Worm (Caenorhabditis elegans) whole organism, early embryonic: ENCODE measurements around the gene F08D12.15.

Experiments used
- B0310.2 ChIP-seq: sonication (generic microtip); optimal IDR thresholded peaks from 2 replicates; lab custom pipeline; 2016; ENCODE audit warnings: mild to moderate bottlenecking, missing genetic modification characterization, missing compliant biosample characterization
- F13C5.2 ChIP-seq: sonication (generic microtip); optimal IDR thresholded peaks from 2 replicates; lab custom pipeline; 2017; ENCODE audit warnings: mild to moderate bottlenecking, missing genetic modification characterization, inconsistent platforms, missing compliant biosample characterization
- aly-1 ChIP-seq: sonication (generic microtip); optimal IDR thresholded peaks from 2 replicates; lab custom pipeline; 2016; ENCODE audit warnings: missing genetic modification characterization, missing compliant biosample characterization
- ama-1 ChIP-seq: fragments of 150-350 bp; optimal IDR thresholded peaks from 2 replicates; lab custom pipeline; 2014
- ceh-13 ChIP-seq: fragments of 200-800 bp; sonication (Bioruptor generic); optimal IDR thresholded peaks from 2 replicates; lab custom pipeline; 2018; ENCODE audit warnings: mild to moderate bottlenecking, missing genetic modification characterization, missing compliant biosample characterization
- ceh-36 ChIP-seq: sonication (generic microtip); optimal IDR thresholded peaks from 2 replicates; lab custom pipeline; 2016; ENCODE audit warnings: missing genetic modification characterization, inconsistent platforms, missing compliant biosample characterization
- ets-7 ChIP-seq: sonication (generic microtip); optimal IDR thresholded peaks from 2 replicates; lab custom pipeline; 2016; ENCODE audit warnings: missing genotype, missing genetic modification characterization, missing compliant biosample characterization
- flt-1 ChIP-seq: fragments of 200-800 bp; sonication (Bioruptor generic); IDR thresholded peaks from 2 replicates; pipeline ENCODE4 v1.3.6; 2022; ENCODE audit warnings: missing genetic modification characterization, missing compliant biosample characterization
- hmbx-1 ChIP-seq: sonication (generic microtip); optimal IDR thresholded peaks from 2 replicates; lab custom pipeline; 2016; ENCODE audit warnings: mild to moderate bottlenecking, missing genetic modification characterization, missing compliant biosample characterization
- hmg-4 ChIP-seq: fragments of 200-800 bp; sonication (Bioruptor generic); optimal IDR thresholded peaks from 2 replicates; lab custom pipeline; 2018; ENCODE audit warnings: mild to moderate bottlenecking, missing genetic modification characterization, missing compliant biosample characterization
- hnd-1 ChIP-seq: sonication (generic microtip); optimal IDR thresholded peaks from 2 replicates; lab custom pipeline; 2016; ENCODE audit warnings: missing genetic modification characterization, missing compliant biosample characterization
- pes-1 ChIP-seq: fragments of 200-800 bp; sonication (Bioruptor generic); IDR thresholded peaks from 2 replicates; pipeline ENCODE4 v1.3.6; 2022; ENCODE audit warnings: missing genetic modification reagents, missing genetic modification characterization, missing compliant biosample characterization
- scrt-1 ChIP-seq: fragments of 200-800 bp; sonication (Bioruptor generic); IDR thresholded peaks from 2 replicates; pipeline ENCODE4 v1.3.6; 2022; ENCODE audit warnings: missing genetic modification characterization, missing compliant biosample characterization
- sea-1 ChIP-seq: fragments of 200-800 bp; sonication (Bioruptor generic); conservative IDR thresholded peaks from 2 replicates; pipeline ENCODE4 v1.3.6; 2022; ENCODE audit warnings: missing genetic modification characterization, missing compliant biosample characterization
- tbx-11 ChIP-seq: fragments of 200-800 bp; sonication (Bioruptor generic); IDR thresholded peaks from 2 replicates; pipeline ENCODE4 v1.3.6; 2022; ENCODE audit warnings: missing genetic modification characterization, missing compliant biosample characterization
- tbx-37 ChIP-seq: fragments of 200-800 bp; sonication (Bioruptor generic); conservative IDR thresholded peaks from 2 replicates; pipeline ENCODE4 v1.3.6; 2022; ENCODE audit warnings: missing genetic modification reagents, missing genetic modification characterization, missing compliant biosample characterization
- tra-4 ChIP-seq: sonication (generic microtip); optimal IDR thresholded peaks from 2 replicates; lab custom pipeline; 2017; ENCODE audit warnings: missing genetic modification characterization, missing compliant biosample characterization

F08D12.15 gene

ce11 chrII:2795413-2795812 is 29.0 kb downstream of the F08D12.15 start:
- no peak for TF ChIP-seq tbx-11 (GFP tag; lab: Robert Waterston, UW)
- TF ChIP-seq ceh-13 (GFP tag; lab: Kevin White, UChicago) = no peak
- TF ChIP-seq hnd-1 (tag; lab: Kevin White, UChicago) = no peak
- TF ChIP-seq scrt-1 = no peak
- TF ChIP-seq ets-7 (tag; lab: Kevin White, UChicago) = no peak
- no peak for TF ChIP-seq sea-1 (GFP tag; lab: Robert Waterston, UW)
- TF ChIP-seq hmg-4 (GFP tag; lab: Kevin White, UChicago) = no peak
- no peak for TF ChIP-seq flt-1 (GFP tag; lab: Robert Waterston, UW)
- no peak for TF ChIP-seq aly-1 (tag; lab: Kevin White, UChicago)
- no peak for TF ChIP-seq B0310.2 (tag; lab: Kevin White, UChicago)
- TF ChIP-seq ama-1 (lab: Kevin White, UChicago) = no peak
- TF ChIP-seq tbx-37 (GFP tag; lab: Robert Waterston, UW) = no peak
- TF ChIP-seq F13C5.2 (tag; lab: Kevin White, UChicago) = no peak
- TF ChIP-seq pes-1 = no peak
- TF ChIP-seq ceh-36 = no peak
- no peak for TF ChIP-seq tra-4 (tag; lab: Kevin White, UChicago)
- no peak for TF ChIP-seq hmbx-1

ce11 chrII:2796431-2796830 is 30.0 kb downstream of the F08D12.15 start:
- TF ChIP-seq aly-1 (tag; lab: Kevin White, UChicago) (no peak), pes-1 (no peak), scrt-1 (no peak), F13C5.2 (tag; lab: Kevin White, UChicago) (no peak), hnd-1 (tag; lab: Kevin White, UChicago) (no peak), ets-7 (tag; lab: Kevin White, UChicago) (no peak), hmbx-1 (no peak), ama-1 (lab: Kevin White, UChicago) (no peak), tra-4 (tag; lab: Kevin White, UChicago) (no peak), ceh-13 (GFP tag; lab: Kevin White, UChicago) (no peak), sea-1 (GFP tag; lab: Robert Waterston, UW) (no peak), flt-1 (GFP tag; lab: Robert Waterston, UW) (no peak), hmg-4 (GFP tag; lab: Kevin White, UChicago) (no peak), ceh-36 (no peak)

- TF ChIP-seq scrt-1 (no peak), ets-7 (tag; lab: Kevin White, UChicago) (no peak), B0310.2 (tag; lab: Kevin White, UChicago) (no peak), ceh-13 (GFP tag; lab: Kevin White, UChicago) (no peak), F13C5.2 (tag; lab: Kevin White, UChicago) (no peak), tbx-37 (GFP tag; lab: Robert Waterston, UW) (no peak), ama-1 (lab: Kevin White, UChicago) (no peak), hmbx-1 (no peak)
These were observed 31.5 kb downstream of the F08D12.15 start for ce11 chrII:2797951-2798350.

ce11 chrII:2800550-2801233 is 34.3 kb downstream of the F08D12.15 start, which contains the start of gene nhr-119:
TSS of gene nhr-119 (minus strand) at chrII:2800600.
- no peak for TF ChIP-seq flt-1 (GFP tag; lab: Robert Waterston, UW)
- no peak for TF ChIP-seq ceh-36
- no peak for TF ChIP-seq ets-7 (tag; lab: Kevin White, UChicago)
- no peak for TF ChIP-seq scrt-1
- no peak for TF ChIP-seq hmbx-1
- TF ChIP-seq hmg-4 (GFP tag; lab: Kevin White, UChicago) = no peak
- no peak for TF ChIP-seq hnd-1 (tag; lab: Kevin White, UChicago)
- no peak for TF ChIP-seq pes-1
- no peak for TF ChIP-seq tbx-37 (GFP tag; lab: Robert Waterston, UW)
- TF ChIP-seq F13C5.2 (tag; lab: Kevin White, UChicago) = no peak
- TF ChIP-seq ceh-13 (GFP tag; lab: Kevin White, UChicago) = no peak
- TF ChIP-seq tbx-11 (GFP tag; lab: Robert Waterston, UW) = no peak
- TF ChIP-seq sea-1 (GFP tag; lab: Robert Waterston, UW) = no peak
- no peak for TF ChIP-seq aly-1 (tag; lab: Kevin White, UChicago)
- no peak for TF ChIP-seq ama-1 (lab: Kevin White, UChicago)

- TF ChIP-seq ama-1 (lab: Kevin White, UChicago) (no peak), tra-4 (tag; lab: Kevin White, UChicago) (no peak), scrt-1 (no peak), aly-1 (tag; lab: Kevin White, UChicago) (no peak), hmg-4 (GFP tag; lab: Kevin White, UChicago) (no peak), flt-1 (GFP tag; lab: Robert Waterston, UW) (no peak), ceh-36 (no peak), hmbx-1 (no peak), tbx-11 (GFP tag; lab: Robert Waterston, UW) (no peak), F13C5.2 (tag; lab: Kevin White, UChicago) (no peak), pes-1 (no peak), B0310.2 (tag; lab: Kevin White, UChicago) (no peak), sea-1 (GFP tag; lab: Robert Waterston, UW) (no peak)
These were observed 35.3 kb downstream of the F08D12.15 start for ce11 chrII:2801764-2802163.

- TF ChIP-seq pes-1 (no peak), tbx-37 (GFP tag; lab: Robert Waterston, UW) (no peak), ama-1 (lab: Kevin White, UChicago) (no peak), ceh-36 (no peak), aly-1 (tag; lab: Kevin White, UChicago) (no peak), ceh-13 (GFP tag; lab: Kevin White, UChicago) (no peak), F13C5.2 (tag; lab: Kevin White, UChicago) (no peak), flt-1 (GFP tag; lab: Robert Waterston, UW) (no peak), tbx-11 (GFP tag; lab: Robert Waterston, UW) (no peak)
These were observed 36.6 kb downstream of the F08D12.15 start for ce11 chrII:2802804-2803586.
